Worm (Caenorhabditis elegans) whole organism, L1 larva: Measurements from ENCODE around the gene R06B10.7.

Experiments
- C34B4.2 ChIP-seq: sonication (generic microtip); optimal IDR thresholded peaks from 2 replicates; lab custom pipeline; 2017; ENCODE audit warnings: mild to moderate bottlenecking, missing genetic modification characterization, missing compliant biosample characterization
- Y116A8C.19 ChIP-seq: sonication (generic microtip); optimal IDR thresholded peaks from 2 replicates; lab custom pipeline; 2016; ENCODE audit warnings: missing compliant biosample characterization, missing genetic modification characterization, borderline replicate concordance
- aha-1 ChIP-seq: fragments of 150-350 bp; optimal IDR thresholded peaks from 2 replicates; lab custom pipeline; 2014; ENCODE audit warnings: missing biosample characterization, missing genetic modification characterization
- aly-2 ChIP-seq: fragments of 150-350 bp; optimal IDR thresholded peaks from 2 replicates; lab custom pipeline; 2014; ENCODE audit warnings: missing biosample characterization, missing genetic modification characterization
- ama-1 ChIP-seq: fragments of 150-350 bp; optimal IDR thresholded peaks from 2 replicates; lab custom pipeline; 2014
- ceh-8 ChIP-seq: fragments of 200-800 bp; sonication (Bioruptor generic); optimal IDR thresholded peaks from 2 replicates; lab custom pipeline; 2018; ENCODE audit warnings: mild to moderate bottlenecking, missing genetic modification characterization, moderate library complexity, missing compliant biosample characterization
- ceh-88 ChIP-seq: fragments of 200-800 bp; sonication (Bioruptor generic); IDR thresholded peaks from 2 replicates; pipeline ENCODE4 v1.3.6; 2022; ENCODE audit warnings: missing genetic modification characterization, missing compliant biosample characterization
- ceh-90 ChIP-seq: sonication (generic microtip); optimal IDR thresholded peaks from 2 replicates; lab custom pipeline; 2016; ENCODE audit warnings: missing genetic modification characterization, missing compliant biosample characterization
- ces-1 ChIP-seq: fragments of 150-350 bp; optimal IDR thresholded peaks from 2 replicates; lab custom pipeline; 2014; ENCODE audit warnings: missing biosample characterization, missing genetic modification reagents, missing genetic modification characterization
- dpl-1 ChIP-seq, 3 experiments: fragments of 150-350 bp in 2 of 3; sonication (generic microtip) in 1 of 3; optimal IDR thresholded peaks; 2 replicates each; lab custom pipeline; 2014 to 2017; ENCODE audit warnings: missing biosample characterization in 3 of 3, missing genetic modification characterization in 3 of 3, missing genetic modification reagents in 3 of 3
- efl-1 ChIP-seq, 4 experiments: fragments of 150-350 bp; optimal IDR thresholded peaks in 3 of 4; peaks in 1 of 4; 1 replicate in 1 of 4; 2 replicates in 3 of 4; lab custom pipeline; 2014; ENCODE audit warnings: missing biosample characterization in 2 of 4, missing genetic modification characterization in 2 of 4, missing genetic modification reagents in 2 of 4
- egl-13 ChIP-seq: sonication (generic microtip); optimal IDR thresholded peaks from 2 replicates; lab custom pipeline; 2016; ENCODE audit warnings: missing genotype, missing genetic modification reagents, missing genetic modification characterization, missing compliant biosample characterization
- egl-27 ChIP-seq, 2 experiments: fragments of 150-350 bp in 1 of 2; sonication (generic microtip); optimal IDR thresholded peaks; 3 replicates each; lab custom pipeline; 2017 to 2018; ENCODE audit warnings: missing biosample characterization in 2 of 2, missing genetic modification characterization in 2 of 2, missing genetic modification reagents in 2 of 2
- ets-5 ChIP-seq: fragments of 200-800 bp; sonication (Bioruptor generic); IDR thresholded peaks from 2 replicates; pipeline ENCODE4 v1.3.6; 2022; ENCODE audit warnings: missing genetic modification characterization, missing compliant biosample characterization
- fkh-10 ChIP-seq: sonication (generic microtip); optimal IDR thresholded peaks from 2 replicates; lab custom pipeline; 2017; ENCODE audit warnings: missing biosample characterization, missing genetic modification reagents, missing genetic modification characterization
- fos-1 ChIP-seq: fragments of 150-350 bp; optimal IDR thresholded peaks from 2 replicates; lab custom pipeline; 2014; ENCODE audit warnings: missing biosample characterization, missing genetic modification characterization
- grh-1 ChIP-seq: fragments of 200-800 bp; sonication (Bioruptor generic); IDR thresholded peaks from 2 replicates; pipeline ENCODE4 v1.3.6; 2022; ENCODE audit warnings: missing genetic modification reagents, missing genetic modification characterization, missing compliant biosample characterization
- hlh-17 ChIP-seq: fragments of 200-800 bp; sonication (Bioruptor generic); optimal IDR thresholded peaks from 2 replicates; lab custom pipeline; 2018; ENCODE audit warnings: missing genetic modification characterization, mild to moderate bottlenecking, missing compliant biosample characterization, moderate library complexity, borderline replicate concordance
- hlh-4 ChIP-seq: sonication (generic microtip); optimal IDR thresholded peaks from 2 replicates; lab custom pipeline; 2016; ENCODE audit warnings: mild to moderate bottlenecking, missing genetic modification characterization, missing compliant biosample characterization
- hpl-2 ChIP-seq: fragments of 150-350 bp; optimal IDR thresholded peaks from 2 replicates; lab custom pipeline; 2014; ENCODE audit warnings: missing biosample characterization, missing genetic modification reagents, missing genetic modification characterization
- isw-1 ChIP-seq: fragments of 200-800 bp; sonication (Bioruptor generic); IDR thresholded peaks from 2 replicates; pipeline ENCODE4 v1.3.6; 2022; ENCODE audit warnings: missing genetic modification characterization, missing compliant biosample characterization
- lin-13 ChIP-seq: fragments of 150-350 bp; optimal IDR thresholded peaks from 2 replicates; lab custom pipeline; 2014; ENCODE audit warnings: missing biosample characterization, missing genetic modification reagents, missing genetic modification characterization
- lin-14 ChIP-seq: fragments of 200-800 bp; sonication (Bioruptor generic); optimal IDR thresholded peaks from 2 replicates; lab custom pipeline; 2018; ENCODE audit warnings: mild to moderate bottlenecking, missing genetic modification characterization, moderate library complexity, missing compliant biosample characterization
- lin-15B ChIP-seq: fragments of 150-350 bp; sonication (generic microtip); optimal IDR thresholded peaks from 3 replicates; lab custom pipeline; 2014; ENCODE audit warnings: missing biosample characterization, missing genetic modification characterization
- lin-39 ChIP-seq: fragments of 150-350 bp; optimal IDR thresholded peaks from 2 replicates; lab custom pipeline; 2014; ENCODE audit warnings: missing biosample characterization, missing genetic modification reagents, missing genetic modification characterization
- lir-3 ChIP-seq: sonication (generic microtip); optimal IDR thresholded peaks from 2 replicates; lab custom pipeline; 2016; ENCODE audit warnings: mild to moderate bottlenecking, missing genetic modification characterization, moderate library complexity, missing compliant biosample characterization; ENCODE audit not compliant: poor library complexity
- lsy-2 ChIP-seq, 2 experiments: fragments of 150-350 bp; optimal IDR thresholded peaks; 2 replicates each; lab custom pipeline; 2014; ENCODE audit warnings: missing biosample characterization in 2 of 2, missing genetic modification characterization in 2 of 2
- nhr-11 ChIP-seq: fragments of 150-350 bp; optimal IDR thresholded peaks from 2 replicates; lab custom pipeline; 2014; ENCODE audit warnings: missing biosample characterization, missing genetic modification characterization
- nhr-19 ChIP-seq: fragments of 200-800 bp; sonication (Bioruptor generic); conservative IDR thresholded peaks from 2 replicates; pipeline ENCODE4 v1.3.6; 2022; ENCODE audit warnings: missing genetic modification characterization, missing compliant biosample characterization
- nhr-20 ChIP-seq: sonication (generic microtip); optimal IDR thresholded peaks from 2 replicates; lab custom pipeline; 2016; ENCODE audit warnings: mild to moderate bottlenecking, missing genetic modification characterization, missing compliant biosample characterization
- nhr-237 ChIP-seq: fragments of 150-350 bp; optimal IDR thresholded peaks from 2 replicates; lab custom pipeline; 2014; ENCODE audit warnings: missing biosample characterization, missing genetic modification characterization
- nhr-47 ChIP-seq: sonication (generic microtip); optimal IDR thresholded peaks from 2 replicates; lab custom pipeline; 2016; ENCODE audit warnings: mild to moderate bottlenecking, missing genetic modification characterization, moderate library complexity, missing compliant biosample characterization
- nhr-76 ChIP-seq: sonication (generic microtip); optimal IDR thresholded peaks from 2 replicates; lab custom pipeline; 2017; ENCODE audit warnings: missing biosample characterization, missing genetic modification characterization
- nhr-77 ChIP-seq: fragments of 150-350 bp; optimal IDR thresholded peaks from 2 replicates; lab custom pipeline; 2014; ENCODE audit warnings: missing biosample characterization, missing genetic modification characterization
- pax-3 ChIP-seq: fragments of 200-800 bp; sonication (Bioruptor generic); optimal IDR thresholded peaks from 2 replicates; lab custom pipeline; 2018; ENCODE audit warnings: mild to moderate bottlenecking, missing genetic modification characterization, moderate library complexity, missing compliant biosample characterization
- snpc-4 ChIP-seq: fragments of 150-350 bp; optimal IDR thresholded peaks from 2 replicates; lab custom pipeline; 2014; ENCODE audit warnings: missing biosample characterization, missing genetic modification characterization
- snu-23 ChIP-seq: sonication (generic microtip); optimal IDR thresholded peaks from 2 replicates; lab custom pipeline; 2016; ENCODE audit warnings: missing genetic modification characterization, missing compliant biosample characterization
- sox-4 ChIP-seq: sonication (generic microtip); optimal IDR thresholded peaks from 2 replicates; lab custom pipeline; 2016; ENCODE audit warnings: missing genetic modification characterization, missing compliant biosample characterization
- swsn-7 ChIP-seq: sonication (generic microtip); optimal IDR thresholded peaks from 2 replicates; lab custom pipeline; 2016; ENCODE audit warnings: missing genetic modification characterization, missing compliant biosample characterization
- tlp-1 ChIP-seq: fragments of 150-350 bp; optimal IDR thresholded peaks from 2 replicates; lab custom pipeline; 2014; ENCODE audit warnings: missing biosample characterization, missing genetic modification characterization
- unc-130 ChIP-seq: fragments of 150-350 bp; optimal IDR thresholded peaks from 2 replicates; lab custom pipeline; 2017; ENCODE audit warnings: missing biosample characterization, missing genetic modification characterization, inconsistent platforms
- unc-86 ChIP-seq: sonication (generic microtip); optimal IDR thresholded peaks from 2 replicates; lab custom pipeline; 2016; ENCODE audit warnings: missing genetic modification characterization, missing compliant biosample characterization
- zag-1 ChIP-seq: fragments of 150-350 bp; optimal IDR thresholded peaks from 2 replicates; lab custom pipeline; 2014; ENCODE audit warnings: missing biosample characterization, missing genetic modification characterization
- zip-4 ChIP-seq: fragments of 200-800 bp; sonication (Bioruptor generic); optimal IDR thresholded peaks from 2 replicates; lab custom pipeline; 2018; ENCODE audit warnings: mild to moderate bottlenecking, missing genetic modification characterization, moderate library complexity, missing compliant biosample characterization
- ztf-4 ChIP-seq: fragments of 150-350 bp; optimal IDR thresholded peaks from 2 replicates; lab custom pipeline; 2014; ENCODE audit warnings: missing biosample characterization, missing genetic modification characterization

R06B10.7 gene

ce11 chrIII:996564-996963 is 4.6 kb downstream of the R06B10.7 start:
- TF ChIP-seq fkh-10, result no peak
- TF ChIP-seq ama-1 (lab: Kevin White, UChicago), result no peak

- TF ChIP-seq nhr-237 (tag; lab: Kevin White, UChicago) (no peak), hpl-2 (no peak), lsy-2 (tag; optimal IDR thresholded peaks at IDR 0.05; lab: Kevin White, UChicago) (no peak), hlh-17 (GFP tag; lab: Kevin White, UChicago) (no peak), lin-15B (tag; lab: Kevin White, UChicago) (no peak), nhr-20 (no peak), grh-1 (GFP tag; lab: Robert Waterston, UW) (no peak), zip-4 (GFP tag; lab: Kevin White, UChicago) (no peak), nhr-11 (tag; lab: Kevin White, UChicago) (no peak), pax-3 (tag; lab: Kevin White, UChicago) (no peak), swsn-7 (tag; lab: Kevin White, UChicago) (no peak), lin-39 (tag; lab: Kevin White, UChicago) (no peak), efl-1 (optimal IDR thresholded peaks at IDR 0.05; lab: Kevin White, UChicago) (no peak), efl-1 (GFP tag; optimal IDR thresholded peaks at IDR 0.05 in 1 of 2; lab: Kevin White, UChicago) (no peak), ceh-8 (GFP tag; lab: Kevin White, UChicago) (no peak), isw-1 (no peak), sox-4 (tag; lab: Kevin White, UChicago) (no peak)
Observed at ce11 chrIII:991581-991980, 9.6 kb downstream of the R06B10.7 start, which contains the start of gene trp-2. TSS of gene trp-2 (plus strand) at chrIII:991881.

ce11 chrIII:989558-989957 is 11.6 kb downstream of the R06B10.7 start:
- TF ChIP-seq lin-14 (peak; percentile 72), ceh-88 (no peak), fkh-10 (peak; percentile 68), nhr-47 (no peak), ces-1 (GFP tag; lab: Kevin White, UChicago) (peak; percentile 79), dpl-1 (GFP tag; optimal IDR thresholded peaks at IDR 0.05; lab: Kevin White, UChicago) (peak in 1 of 3 experiments; percentile 5)

- no peak for TF ChIP-seq nhr-76 (tag; lab: Kevin White, UChicago)
- TF ChIP-seq hlh-4 (tag; lab: Kevin White, UChicago), result no peak
- TF ChIP-seq tlp-1 (tag; lab: Kevin White, UChicago), result no peak
- TF ChIP-seq ets-5, result no peak
- TF ChIP-seq lin-13 (GFP tag; lab: Kevin White, UChicago), result no peak
- TF ChIP-seq aly-2 (tag; lab: Kevin White, UChicago), result no peak
Observed at ce11 chrIII:982961-983360, 18.2 kb downstream of the R06B10.7 start, which contains the start of gene tbc-10. TSS of gene tbc-10 (plus strand) at chrIII:983261.

- TF ChIP-seq zag-1 (tag; lab: Kevin White, UChicago), result no peak
- TF ChIP-seq ces-1 (GFP tag; lab: Kevin White, UChicago), result no peak
- no peak for TF ChIP-seq zip-4 (GFP tag; lab: Kevin White, UChicago)
- TF ChIP-seq lin-15B (tag; lab: Kevin White, UChicago), result no peak
- TF ChIP-seq ceh-90 (tag; lab: Kevin White, UChicago), result no peak
- no peak for TF ChIP-seq unc-86 (tag; lab: Kevin White, UChicago)
- TF ChIP-seq fos-1 (tag; lab: Kevin White, UChicago), result no peak
- peak; percentile 11; the same call in 1 of the 2 replicates for TF ChIP-seq nhr-19 (GFP tag; lab: Robert Waterston, UW)
- no peak for TF ChIP-seq aha-1
- no peak for TF ChIP-seq nhr-77
- no peak for TF ChIP-seq nhr-237 (tag; lab: Kevin White, UChicago)
- no peak for TF ChIP-seq egl-13 (tag; lab: Kevin White, UChicago)
- no peak for TF ChIP-seq pax-3 (tag; lab: Kevin White, UChicago)
- no peak for TF ChIP-seq ceh-8 (GFP tag; lab: Kevin White, UChicago)
- TF ChIP-seq unc-130 (tag; lab: Kevin White, UChicago), result no peak
- TF ChIP-seq lir-3 (tag; lab: Kevin White, UChicago), result no peak
- TF ChIP-seq C34B4.2 (tag; lab: Kevin White, UChicago), result no peak
- TF ChIP-seq snpc-4 (tag; lab: Kevin White, UChicago), result no peak
- TF ChIP-seq ztf-4 (tag; lab: Kevin White, UChicago), result no peak
- TF ChIP-seq nhr-76 (tag; lab: Kevin White, UChicago), result no peak
- TF ChIP-seq Y116A8C.19 (tag; lab: Kevin White, UChicago), result no peak
- TF ChIP-seq lin-13 (GFP tag; lab: Kevin White, UChicago), result no peak
- peak; percentile 20 to 64 for TF ChIP-seq lsy-2 (tag; optimal IDR thresholded peaks at IDR 0.05; lab: Kevin White, UChicago)
- TF ChIP-seq egl-27 (tag; optimal IDR thresholded peaks at IDR 0.05; lab: Kevin White, UChicago), result peak in 1 of 2 experiments; percentile 4
- peak; percentile 62 for TF ChIP-seq snu-23 (GFP tag; lab: Kevin White, UChicago)
Observed at ce11 chrIII:981960-982359, 19.2 kb downstream of the R06B10.7 start.
